Worm (Caenorhabditis elegans): ENCODE results near the gene ZK105.12.

DNA sequence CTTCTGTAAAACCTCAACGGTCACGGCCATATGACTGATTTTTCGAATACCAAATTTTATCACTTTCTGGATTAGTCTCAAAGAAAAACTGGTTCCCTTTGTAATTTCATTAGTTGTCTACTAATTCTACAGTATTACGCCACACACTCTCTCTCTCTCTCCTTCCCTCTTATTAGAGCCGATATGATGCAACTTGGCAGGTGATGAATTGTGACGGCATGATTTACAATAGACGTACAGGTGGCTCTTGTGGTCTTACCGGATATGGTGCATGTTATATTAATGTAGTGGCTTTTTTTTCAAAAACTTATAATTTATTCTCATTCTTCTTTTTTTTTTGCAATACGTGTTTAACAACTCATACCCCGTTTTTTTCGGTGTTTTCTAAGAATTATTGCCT, 26.0 kb upstream of the ZK105.12 start:
- no peak for TF ChIP-seq pha-4 (tag; optimal IDR thresholded peaks at IDR 0.05)
- no peak for TF ChIP-seq nhr-28 (tag; optimal IDR thresholded peaks at IDR 0.05)
- TF ChIP-seq snpc-4 (tag; optimal IDR thresholded peaks at IDR 0.05) = no peak
- no peak for TF ChIP-seq unc-62 (GFP tag; optimal IDR thresholded peaks at IDR 0.05)
- no peak for TF ChIP-seq ceh-16 (tag; optimal IDR thresholded peaks at IDR 0.05)
- TF ChIP-seq elt-3 (tag; optimal IDR thresholded peaks at IDR 0.05) = no peak
- no peak for TF ChIP-seq fkh-10 (GFP tag; optimal IDR thresholded peaks at IDR 0.05)
